Worm (Caenorhabditis elegans) whole organism, L2 larva: ENCODE data around the gene best-4.

Source experiments
- aly-2 ChIP-seq: fragments of 150-350 bp; optimal IDR thresholded peaks from 2 replicates; lab custom pipeline; 2014; ENCODE audit warnings: missing biosample characterization, missing genetic modification characterization
- ama-1 ChIP-seq: fragments of 150-350 bp; optimal IDR thresholded peaks from 2 replicates; lab custom pipeline; 2018; ENCODE audit warnings: inconsistent platforms
- blmp-1 ChIP-seq: sonication (generic microtip); optimal IDR thresholded peaks from 2 replicates; lab custom pipeline; 2017; ENCODE audit warnings: missing genetic modification characterization, mild to moderate bottlenecking, missing compliant biosample characterization, antibody characterized with exemption, moderate library complexity; ENCODE audit not compliant: insufficient read depth
- ceh-82 ChIP-seq: fragments of 150-350 bp; optimal IDR thresholded peaks from 2 replicates; lab custom pipeline; 2014; ENCODE audit warnings: missing biosample characterization, missing genetic modification characterization
- dmd-4 ChIP-seq: sonication (generic microtip); optimal IDR thresholded peaks from 2 replicates; lab custom pipeline; 2017; ENCODE audit warnings: missing biosample characterization, missing genetic modification characterization
- elt-3 ChIP-seq: sonication (generic microtip); optimal IDR thresholded peaks from 2 replicates; lab custom pipeline; 2017; ENCODE audit warnings: missing biosample characterization, missing genetic modification characterization
- nhr-237 ChIP-seq: fragments of 150-350 bp; optimal IDR thresholded peaks from 2 replicates; lab custom pipeline; 2014; ENCODE audit warnings: missing biosample characterization, missing genetic modification characterization
- nhr-6 ChIP-seq: fragments of 150-350 bp; optimal IDR thresholded peaks from 2 replicates; lab custom pipeline; 2014; ENCODE audit warnings: missing biosample characterization, missing genetic modification characterization
- snpc-4 ChIP-seq: fragments of 150-350 bp; optimal IDR thresholded peaks from 2 replicates; lab custom pipeline; 2014; ENCODE audit warnings: missing biosample characterization, missing genetic modification characterization
- unc-55 ChIP-seq: fragments of 150-350 bp; sonication (generic microtip); optimal IDR thresholded peaks from 3 replicates; lab custom pipeline; 2014; ENCODE audit warnings: missing biosample characterization, missing genetic modification reagents, missing genetic modification characterization
- unc-62 ChIP-seq: fragments of 150-350 bp; optimal IDR thresholded peaks from 2 replicates; lab custom pipeline; 2014; ENCODE audit warnings: missing biosample characterization, missing genetic modification reagents, missing genetic modification characterization

ce11 chrII:46116-46515 lies 34.4 kb upstream of the best-4 start, which contains the start of gene rpt-4:
- TF ChIP-seq nhr-6 (no peak), blmp-1 (tag; lab: Kevin White, UChicago) (no peak), snpc-4 (tag; lab: Kevin White, UChicago) (no peak), dmd-4 (no peak), unc-62 (GFP tag; lab: Kevin White, UChicago) (no peak), unc-55 (GFP tag; lab: Kevin White, UChicago) (no peak), nhr-237 (tag; lab: Kevin White, UChicago) (no peak), elt-3 (tag; lab: Kevin White, UChicago) (no peak), ama-1 (no peak), ceh-82 (no peak), aly-2 (no peak)
